Worm (Caenorhabditis elegans) whole organism, L2 larva: ENCODE data around the gene cdr-6.

Experiments used
- ama-1 ChIP-seq: fragments of 150-350 bp; optimal IDR thresholded peaks from 2 replicates; lab custom pipeline; 2018; ENCODE audit warnings: inconsistent platforms
- blmp-1 ChIP-seq: sonication (generic microtip); optimal IDR thresholded peaks from 2 replicates; lab custom pipeline; 2017; ENCODE audit warnings: missing genetic modification characterization, mild to moderate bottlenecking, missing compliant biosample characterization, antibody characterized with exemption, moderate library complexity; ENCODE audit not compliant: insufficient read depth
- ceh-82 ChIP-seq: fragments of 150-350 bp; optimal IDR thresholded peaks from 2 replicates; lab custom pipeline; 2014; ENCODE audit warnings: missing biosample characterization, missing genetic modification characterization
- lin-39 ChIP-seq: fragments of 150-350 bp; optimal IDR thresholded peaks from 2 replicates; lab custom pipeline; 2014; ENCODE audit warnings: missing biosample characterization, missing genetic modification reagents, missing genetic modification characterization
- nhr-11 ChIP-seq: fragments of 150-350 bp; optimal IDR thresholded peaks from 2 replicates; lab custom pipeline; 2014; ENCODE audit warnings: missing biosample characterization, missing genetic modification characterization
- nhr-77 ChIP-seq: fragments of 150-350 bp; optimal IDR thresholded peaks from 2 replicates; lab custom pipeline; 2014; ENCODE audit warnings: missing biosample characterization, missing genetic modification characterization
- ztf-11 ChIP-seq: sonication (generic microtip); optimal IDR thresholded peaks from 2 replicates; lab custom pipeline; 2017; ENCODE audit warnings: missing biosample characterization, missing genetic modification characterization

DNA sequence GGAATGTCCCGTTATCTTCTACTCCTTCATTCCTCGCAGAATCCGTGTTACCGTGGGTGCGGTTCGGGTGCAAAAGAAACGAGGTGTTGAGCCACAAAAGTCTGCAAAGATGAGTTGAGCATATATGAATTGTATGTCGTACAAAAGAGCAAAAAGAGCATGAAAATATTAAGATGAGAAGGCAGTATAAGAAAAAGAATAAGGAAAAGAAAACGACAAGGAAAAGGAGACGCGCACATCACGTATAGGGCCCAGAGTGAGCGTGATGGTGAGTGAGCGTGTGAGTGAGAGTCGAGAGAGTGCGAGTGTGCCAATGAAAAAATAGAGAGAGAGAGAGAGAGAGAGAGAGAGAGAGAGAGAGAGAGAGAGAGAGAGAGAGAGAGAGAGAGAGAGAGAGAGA lies 49.4 kb upstream of the cdr-6 start, which contains the start of gene egl-10:
- no peak for TF ChIP-seq ztf-11 (tag; lab: Kevin White, UChicago)
- no peak for TF ChIP-seq nhr-11 (tag; lab: Kevin White, UChicago)
- no peak for TF ChIP-seq ceh-82 (tag; lab: Kevin White, UChicago)
- TF ChIP-seq lin-39 (tag; lab: Kevin White, UChicago): no peak
- TF ChIP-seq nhr-77 (tag; lab: Kevin White, UChicago): no peak
- TF ChIP-seq ama-1 (lab: Kevin White, UChicago): no peak
- TF ChIP-seq blmp-1 (tag; lab: Kevin White, UChicago): no peak
